Worm (Caenorhabditis elegans) whole organism, early embryonic: Measurements from ENCODE around the gene F13E9.13.

ENCODE experiments used
- B0310.2 ChIP-seq: sonication (generic microtip); optimal IDR thresholded peaks from 2 replicates; lab custom pipeline; 2016; ENCODE audit warnings: mild to moderate bottlenecking, missing genetic modification characterization, missing compliant biosample characterization
- F13C5.2 ChIP-seq: sonication (generic microtip); optimal IDR thresholded peaks from 2 replicates; lab custom pipeline; 2017; ENCODE audit warnings: mild to moderate bottlenecking, missing genetic modification characterization, inconsistent platforms, missing compliant biosample characterization
- ama-1 ChIP-seq: fragments of 150-350 bp; optimal IDR thresholded peaks from 2 replicates; lab custom pipeline; 2014
- ceh-36 ChIP-seq: sonication (generic microtip); optimal IDR thresholded peaks from 2 replicates; lab custom pipeline; 2016; ENCODE audit warnings: missing genetic modification characterization, inconsistent platforms, missing compliant biosample characterization
- ets-7 ChIP-seq: sonication (generic microtip); optimal IDR thresholded peaks from 2 replicates; lab custom pipeline; 2016; ENCODE audit warnings: missing genotype, missing genetic modification characterization, missing compliant biosample characterization
- flt-1 ChIP-seq: fragments of 200-800 bp; sonication (Bioruptor generic); IDR thresholded peaks from 2 replicates; pipeline ENCODE4 v1.3.6; 2022; ENCODE audit warnings: missing genetic modification characterization, missing compliant biosample characterization
- hmbx-1 ChIP-seq: sonication (generic microtip); optimal IDR thresholded peaks from 2 replicates; lab custom pipeline; 2016; ENCODE audit warnings: mild to moderate bottlenecking, missing genetic modification characterization, missing compliant biosample characterization
- hmg-4 ChIP-seq: fragments of 200-800 bp; sonication (Bioruptor generic); optimal IDR thresholded peaks from 2 replicates; lab custom pipeline; 2018; ENCODE audit warnings: mild to moderate bottlenecking, missing genetic modification characterization, missing compliant biosample characterization
- hnd-1 ChIP-seq: sonication (generic microtip); optimal IDR thresholded peaks from 2 replicates; lab custom pipeline; 2016; ENCODE audit warnings: missing genetic modification characterization, missing compliant biosample characterization
- sea-1 ChIP-seq: fragments of 200-800 bp; sonication (Bioruptor generic); conservative IDR thresholded peaks from 2 replicates; pipeline ENCODE4 v1.3.6; 2022; ENCODE audit warnings: missing genetic modification characterization, missing compliant biosample characterization
- tra-4 ChIP-seq: sonication (generic microtip); optimal IDR thresholded peaks from 2 replicates; lab custom pipeline; 2017; ENCODE audit warnings: missing genetic modification characterization, missing compliant biosample characterization

ce11 chrIV:10915388-10915787, 34.0 kb downstream of the F13E9.13 start, which contains the start of gene ZK593.3:
- no peak for TF ChIP-seq ceh-36 (tag; lab: Kevin White, UChicago)
- no peak for TF ChIP-seq ets-7 (tag; lab: Kevin White, UChicago)
- no peak for TF ChIP-seq ama-1 (lab: Kevin White, UChicago)
- TF ChIP-seq hmbx-1 (tag; lab: Kevin White, UChicago), result no peak
- no peak for TF ChIP-seq F13C5.2 (tag; lab: Kevin White, UChicago)
- no peak for TF ChIP-seq flt-1
- TF ChIP-seq hmg-4, result no peak
- no peak for TF ChIP-seq sea-1
- no peak for TF ChIP-seq tra-4 (tag; lab: Kevin White, UChicago)
- no peak for TF ChIP-seq hnd-1 (tag; lab: Kevin White, UChicago)
- no peak for TF ChIP-seq B0310.2
